Fruit fly (Drosophila melanogaster): Measurements from ENCODE around the gene CG33322.
A peak's percentile ranks its signal among the peaks of the same experiment; 100 is the strongest.

Gene CG33322

dm6 chr2L:20787271-20787791, 28.7 kb downstream of the CG33322 start, which contains the start of gene Pomp (continued):
- TF ChIP-seq CG2202 (tag; optimal IDR thresholded peaks at IDR 0.05) (peak; percentile 61), CG6854 (GFP tag; optimal IDR thresholded peaks at IDR 0.05) (peak; percentile 67), dan (GFP tag; IDR thresholded peaks at IDR 0.05) (no peak), Optix (GFP tag; IDR thresholded peaks at IDR 0.05) (peak; percentile 67; the same call in 1 of the 3 replicates), CG13424 (tag; optimal IDR thresholded peaks at IDR 0.05) (peak; percentile 71), GATAe (GFP tag; conservative IDR thresholded peaks at IDR 0.05) (peak; percentile 42; the same call in 1 of the 2 replicates), CG12769 (tag; optimal IDR thresholded peaks at IDR 0.05) (peak; percentile 90), dmrt99B (tag; optimal IDR thresholded peaks at IDR 0.05) (peak; percentile 89), Abd-B (GFP tag; optimal IDR thresholded peaks at IDR 0.05) (peak; percentile 85), CG31441 (GFP tag; IDR thresholded peaks at IDR 0.05) (peak; percentile 93), CG11695 (GFP tag; IDR thresholded peaks at IDR 0.05) (peak; percentile 88), CG2678 (tag; optimal IDR thresholded peaks at IDR 0.05) (peak; percentile 90), CG15011 (GFP tag; optimal IDR thresholded peaks at IDR 0.05) (peak; percentile 80), Hr3 (GFP tag; optimal IDR thresholded peaks at IDR 0.05) (peak; percentile 99), CG10431 (GFP tag; optimal IDR thresholded peaks at IDR 0.05) (no peak), onecut (GFP tag; IDR thresholded peaks at IDR 0.05) (peak; percentile 68), CG7357 (GFP tag; IDR thresholded peaks at IDR 0.05) (peak; percentile 71), BtbVII (GFP tag; optimal IDR thresholded peaks at IDR 0.05) (peak; percentile 78), CG4424 (GFP tag; optimal IDR thresholded peaks at IDR 0.05) (peak; percentile 84), CG15073 (GFP tag; optimal IDR thresholded peaks at IDR 0.05) (peak; percentile 23), Hr39 (optimal IDR thresholded peaks at IDR 0.05) (no peak), Rfx (GFP tag; IDR thresholded peaks at IDR 0.05) (peak; percentile 88), CG5245 (GFP tag; optimal IDR thresholded peaks at IDR 0.05) (peak; percentile 86), Asciz (GFP tag; optimal IDR thresholded peaks at IDR 0.05) (peak; percentile 86), CG14441 (GFP tag; IDR thresholded peaks at IDR 0.05) (peak; percentile 91), br (optimal IDR thresholded peaks at IDR 0.05) (no peak), fru (optimal IDR thresholded peaks at IDR 0.05) (no peak), CG2889 (GFP tag; IDR thresholded peaks at IDR 0.05) (peak; percentile 61; the same call in 1 of the 3 replicates), CG32772 (GFP tag; IDR thresholded peaks at IDR 0.05) (peak; percentile 76), ranshi (GFP tag; IDR thresholded peaks at IDR 0.05) (peak; percentile 85), Gug (GFP tag; IDR thresholded peaks at IDR 0.05) (peak; percentile 88), run (tag; optimal IDR thresholded peaks at IDR 0.05) (peak; percentile 77), aop (GFP tag; IDR thresholded peaks at IDR 0.05) (0 out of 2 replicates have a peak, but pooled peaks have one; percentile 62), CG11723 (GFP tag; optimal IDR thresholded peaks at IDR 0.05) (peak; percentile 44), pum (GFP tag; optimal IDR thresholded peaks at IDR 0.05) (peak; percentile 47), Sry-β (GFP tag; optimal IDR thresholded peaks at IDR 0.05) (no peak), insv (GFP tag; optimal IDR thresholded peaks at IDR 0.05) (peak in 1 of 2 experiments; percentile 58), CG9876 (GFP tag; optimal IDR thresholded peaks at IDR 0.05) (no peak), exex (tag; optimal IDR thresholded peaks at IDR 0.05) (peak; percentile 60), TFAM (GFP tag; optimal IDR thresholded peaks at IDR 0.05) (peak; percentile 41), CG4404 (GFP tag; IDR thresholded peaks at IDR 0.05) (peak; percentile 78), Ets65A (GFP tag) (peak; percentile 95), CG4854 (GFP tag; optimal IDR thresholded peaks at IDR 0.05) (peak; percentile 45), Dll (GFP tag; IDR thresholded peaks at IDR 0.05; ENCODE audit: partially characterized antibody) (peak; percentile 70; the same call in 3 of the 4 replicates), CG14050 (GFP tag; IDR thresholded peaks at IDR 0.05) (peak; percentile 84), CG34224 (GFP tag; IDR thresholded peaks at IDR 0.05; ENCODE audit: partially characterized antibody) (peak; percentile 72), CG17385 (GFP tag; optimal IDR thresholded peaks at IDR 0.05) (peak; percentile 76), CG17361 (GFP tag; IDR thresholded peaks at IDR 0.05) (peak; percentile 90), corto (GFP tag; optimal IDR thresholded peaks at IDR 0.05) (peak; percentile 80), YL-1 (GFP tag; optimal IDR thresholded peaks at IDR 0.05) (peak; percentile 26), CG8281 (tag; optimal IDR thresholded peaks at IDR 0.05) (peak; percentile 44)

Measured in whole organism, embryonic.